Worm (Caenorhabditis elegans) whole organism, L1 larva: Measurements from ENCODE around the gene nspb-12.

Experiments
- F16B12.6 ChIP-seq: fragments of 150-350 bp; optimal IDR thresholded peaks from 2 replicates; lab custom pipeline; 2014; ENCODE audit warnings: missing biosample characterization, missing genetic modification characterization
- Y116A8C.19 ChIP-seq: sonication (generic microtip); optimal IDR thresholded peaks from 2 replicates; lab custom pipeline; 2016; ENCODE audit warnings: missing compliant biosample characterization, missing genetic modification characterization, borderline replicate concordance
- alr-1 ChIP-seq: fragments of 200-800 bp; sonication (Bioruptor generic); optimal IDR thresholded peaks from 2 replicates; lab custom pipeline; 2018; ENCODE audit warnings: borderline replicate concordance, mild to moderate bottlenecking, missing genetic modification characterization, missing compliant biosample characterization
- aly-2 ChIP-seq: fragments of 150-350 bp; optimal IDR thresholded peaks from 2 replicates; lab custom pipeline; 2014; ENCODE audit warnings: missing biosample characterization, missing genetic modification characterization
- ama-1 ChIP-seq: fragments of 150-350 bp; optimal IDR thresholded peaks from 2 replicates; lab custom pipeline; 2014
- ces-1 ChIP-seq: fragments of 150-350 bp; optimal IDR thresholded peaks from 2 replicates; lab custom pipeline; 2014; ENCODE audit warnings: missing biosample characterization, missing genetic modification reagents, missing genetic modification characterization
- dsc-1 ChIP-seq: sonication (generic microtip); optimal IDR thresholded peaks from 2 replicates; lab custom pipeline; 2016; ENCODE audit warnings: mild to moderate bottlenecking, missing genetic modification characterization, missing compliant biosample characterization
- efl-1 ChIP-seq, 4 experiments: fragments of 150-350 bp; optimal IDR thresholded peaks in 3 of 4; peaks in 1 of 4; 1 replicate in 1 of 4; 2 replicates in 3 of 4; lab custom pipeline; 2014; ENCODE audit warnings: missing biosample characterization in 2 of 4, missing genetic modification characterization in 2 of 4, missing genetic modification reagents in 2 of 4
- elt-2 ChIP-seq: sonication (generic microtip); optimal IDR thresholded peaks from 2 replicates; lab custom pipeline; 2016; ENCODE audit warnings: missing genetic modification characterization, mild to moderate bottlenecking, inconsistent platforms, missing compliant biosample characterization, missing genetic modification reagents
- ets-5 ChIP-seq: fragments of 200-800 bp; sonication (Bioruptor generic); IDR thresholded peaks from 2 replicates; pipeline ENCODE4 v1.3.6; 2022; ENCODE audit warnings: missing genetic modification characterization, missing compliant biosample characterization
- fkh-4 ChIP-seq: sonication (generic microtip); optimal IDR thresholded peaks from 2 replicates; lab custom pipeline; 2016; ENCODE audit warnings: missing compliant biosample characterization, missing genetic modification characterization, borderline replicate concordance
- fkh-8 ChIP-seq: sonication (generic microtip); optimal IDR thresholded peaks from 2 replicates; lab custom pipeline; 2016; ENCODE audit warnings: mild to moderate bottlenecking, missing genetic modification characterization, missing compliant biosample characterization
- fos-1 ChIP-seq: fragments of 150-350 bp; optimal IDR thresholded peaks from 2 replicates; lab custom pipeline; 2014; ENCODE audit warnings: missing biosample characterization, missing genetic modification characterization
- hlh-17 ChIP-seq: fragments of 200-800 bp; sonication (Bioruptor generic); optimal IDR thresholded peaks from 2 replicates; lab custom pipeline; 2018; ENCODE audit warnings: missing genetic modification characterization, mild to moderate bottlenecking, missing compliant biosample characterization, moderate library complexity, borderline replicate concordance
- isw-1 ChIP-seq: fragments of 200-800 bp; sonication (Bioruptor generic); IDR thresholded peaks from 2 replicates; pipeline ENCODE4 v1.3.6; 2022; ENCODE audit warnings: missing genetic modification characterization, missing compliant biosample characterization
- lin-14 ChIP-seq: fragments of 200-800 bp; sonication (Bioruptor generic); optimal IDR thresholded peaks from 2 replicates; lab custom pipeline; 2018; ENCODE audit warnings: mild to moderate bottlenecking, missing genetic modification characterization, moderate library complexity, missing compliant biosample characterization
- lsy-2 ChIP-seq, 2 experiments: fragments of 150-350 bp; optimal IDR thresholded peaks; 2 replicates each; lab custom pipeline; 2014; ENCODE audit warnings: missing biosample characterization in 2 of 2, missing genetic modification characterization in 2 of 2
- mdl-1 ChIP-seq, 2 experiments: fragments of 150-350 bp; optimal IDR thresholded peaks; 2 replicates each; lab custom pipeline; 2014 to 2017; ENCODE audit warnings: missing biosample characterization in 2 of 2, missing genetic modification characterization in 2 of 2, inconsistent platforms in 1 of 2
- mef-2 ChIP-seq: fragments of 150-350 bp; optimal IDR thresholded peaks from 2 replicates; lab custom pipeline; 2014; ENCODE audit warnings: missing biosample characterization, missing genetic modification characterization
- mep-1 ChIP-seq: fragments of 150-350 bp; optimal IDR thresholded peaks from 2 replicates; lab custom pipeline; 2014; ENCODE audit warnings: missing biosample characterization, missing genetic modification characterization
- nhr-11 ChIP-seq: fragments of 150-350 bp; optimal IDR thresholded peaks from 2 replicates; lab custom pipeline; 2014; ENCODE audit warnings: missing biosample characterization, missing genetic modification characterization
- nhr-20 ChIP-seq: sonication (generic microtip); optimal IDR thresholded peaks from 2 replicates; lab custom pipeline; 2016; ENCODE audit warnings: mild to moderate bottlenecking, missing genetic modification characterization, missing compliant biosample characterization
- nhr-71 ChIP-seq: sonication (generic microtip); optimal IDR thresholded peaks from 2 replicates; lab custom pipeline; 2016; ENCODE audit warnings: mild to moderate bottlenecking, missing genetic modification characterization, moderate library complexity, missing compliant biosample characterization
- pag-3 ChIP-seq: sonication (generic microtip); optimal IDR thresholded peaks from 2 replicates; lab custom pipeline; 2017; ENCODE audit warnings: missing genetic modification characterization, mild to moderate bottlenecking, missing compliant biosample characterization, antibody characterized with exemption, borderline replicate concordance; ENCODE audit not compliant: insufficient read depth
- pax-3 ChIP-seq: fragments of 200-800 bp; sonication (Bioruptor generic); optimal IDR thresholded peaks from 2 replicates; lab custom pipeline; 2018; ENCODE audit warnings: mild to moderate bottlenecking, missing genetic modification characterization, moderate library complexity, missing compliant biosample characterization
- rnt-1 ChIP-seq: sonication (generic microtip); optimal IDR thresholded peaks from 2 replicates; lab custom pipeline; 2016; ENCODE audit warnings: mild to moderate bottlenecking, missing genetic modification characterization, moderate library complexity, missing compliant biosample characterization
- skn-1 ChIP-seq: fragments of 150-350 bp; optimal IDR thresholded peaks from 2 replicates; lab custom pipeline; 2014; ENCODE audit warnings: missing biosample characterization, missing genetic modification characterization
- unc-30 ChIP-seq: sonication (generic microtip); optimal IDR thresholded peaks from 2 replicates; lab custom pipeline; 2017; ENCODE audit warnings: missing biosample characterization, missing genetic modification characterization
- zag-1 ChIP-seq: fragments of 150-350 bp; optimal IDR thresholded peaks from 2 replicates; lab custom pipeline; 2014; ENCODE audit warnings: missing biosample characterization, missing genetic modification characterization
- zip-4 ChIP-seq: fragments of 200-800 bp; sonication (Bioruptor generic); optimal IDR thresholded peaks from 2 replicates; lab custom pipeline; 2018; ENCODE audit warnings: mild to moderate bottlenecking, missing genetic modification characterization, moderate library complexity, missing compliant biosample characterization
- ztf-11 ChIP-seq, 2 experiments: sonication (generic microtip); optimal IDR thresholded peaks; 2 replicates each; lab custom pipeline; 2016 to 2017; ENCODE audit warnings: missing genetic modification characterization in 2 of 2, missing biosample characterization in 1 of 2, missing compliant biosample characterization in 1 of 2

Gene nspb-12

DNA sequence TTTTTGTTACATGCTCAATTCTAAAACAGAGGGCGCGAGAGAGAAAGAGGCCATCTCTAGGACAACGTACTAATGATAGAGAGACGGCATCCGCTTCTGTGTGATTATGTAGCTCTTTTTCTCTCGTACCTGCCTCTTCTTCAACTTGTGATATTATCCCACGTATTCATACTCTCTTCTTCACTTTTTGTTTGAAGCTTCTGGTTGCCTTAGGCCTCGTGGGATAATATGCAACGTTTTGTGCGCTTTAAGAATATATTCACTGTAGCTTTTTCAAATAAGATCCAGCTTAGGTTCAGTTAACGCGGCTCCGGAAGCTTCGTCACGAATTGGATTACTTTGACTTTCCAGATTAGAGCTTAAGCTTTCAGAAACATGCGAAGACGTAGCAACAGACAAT, 14.2 kb upstream of the nspb-12 start, which contains the start of the genes F56D2.8 and uev-2:
F56D2.8 (minus strand) TSS at position 101 of the 400 bp plus-strand sequence.
uev-2 (plus strand) TSS at position 360 of the 400 bp plus-strand sequence.
- no peak for TF ChIP-seq lin-14 (GFP tag; lab: Kevin White, UChicago)
- TF ChIP-seq fkh-8: peak; percentile 57
- TF ChIP-seq lsy-2 (tag; optimal IDR thresholded peaks at IDR 0.05; lab: Kevin White, UChicago): no peak
- no peak for TF ChIP-seq ama-1 (lab: Kevin White, UChicago)
- peak; percentile 25 for TF ChIP-seq dsc-1

DNA sequence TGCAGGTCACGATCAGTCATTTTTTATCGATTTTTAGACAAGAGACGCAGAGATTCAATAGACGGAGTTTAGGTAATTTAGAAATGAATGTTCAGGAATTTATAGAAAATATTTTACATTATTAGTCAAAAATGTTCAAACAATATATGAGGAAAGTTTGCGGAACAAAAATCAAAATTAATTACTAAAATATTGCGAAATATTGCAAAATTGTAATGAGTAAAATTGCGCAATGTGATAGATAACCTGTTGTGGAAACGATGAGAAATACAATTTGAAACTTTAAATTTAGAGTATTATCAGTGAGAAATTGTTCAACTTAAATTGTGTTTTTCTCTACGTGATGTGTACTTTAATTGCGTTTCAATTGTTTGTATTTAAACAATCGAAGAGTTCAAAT, 12.5 kb upstream of the nspb-12 start, which contains the start of gene F56D2.5:
F56D2.5 (minus strand) TSS at position 371 of the 400 bp plus-strand sequence.
- TF ChIP-seq nhr-11 (no peak), skn-1 (tag; lab: Kevin White, UChicago) (peak; percentile 69), zip-4 (GFP tag; lab: Kevin White, UChicago) (peak; percentile 90), ces-1 (GFP tag; lab: Kevin White, UChicago) (no peak), nhr-20 (no peak), hlh-17 (no peak), efl-1 (optimal IDR thresholded peaks at IDR 0.05; lab: Kevin White, UChicago) (peak in 1 of 2 experiments; percentile 6), efl-1 (GFP tag; optimal IDR thresholded peaks at IDR 0.05 in 1 of 2; lab: Kevin White, UChicago) (no peak), lsy-2 (tag; optimal IDR thresholded peaks at IDR 0.05; lab: Kevin White, UChicago) (peak in 1 of 2 experiments; percentile 32), Y116A8C.19 (tag; lab: Kevin White, UChicago) (no peak), fos-1 (no peak)

DNA sequence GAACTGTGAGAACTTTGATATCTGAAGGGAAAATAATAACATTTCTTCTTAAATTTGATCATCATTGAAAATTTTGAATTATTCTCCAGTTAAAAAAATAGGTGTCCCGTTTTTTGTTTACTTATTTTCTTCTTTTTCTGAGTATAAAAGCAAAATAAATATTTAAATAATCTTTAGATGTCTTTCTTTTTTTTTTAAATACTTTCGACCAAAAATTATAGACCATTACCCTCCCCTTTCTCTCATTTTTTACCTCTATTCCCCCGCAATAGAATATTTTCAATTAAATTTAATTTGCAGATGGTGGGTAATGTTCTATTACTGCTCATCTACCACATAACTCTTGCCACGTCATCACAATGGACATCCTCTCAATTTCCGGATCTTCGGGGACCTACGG, 5.1 kb upstream of the nspb-12 start, which contains the start of gene molo-1:
molo-1 (plus strand) TSS at position 301 of the 400 bp plus-strand sequence.
- no peak for TF ChIP-seq ets-5 (GFP tag; lab: Robert Waterston, UW)
- TF ChIP-seq zag-1 (tag; lab: Kevin White, UChicago): no peak
- no peak for TF ChIP-seq fkh-8
- TF ChIP-seq zip-4 (GFP tag; lab: Kevin White, UChicago): no peak
- no peak for TF ChIP-seq mef-2
- TF ChIP-seq isw-1: no peak
- TF ChIP-seq F16B12.6: no peak

DNA sequence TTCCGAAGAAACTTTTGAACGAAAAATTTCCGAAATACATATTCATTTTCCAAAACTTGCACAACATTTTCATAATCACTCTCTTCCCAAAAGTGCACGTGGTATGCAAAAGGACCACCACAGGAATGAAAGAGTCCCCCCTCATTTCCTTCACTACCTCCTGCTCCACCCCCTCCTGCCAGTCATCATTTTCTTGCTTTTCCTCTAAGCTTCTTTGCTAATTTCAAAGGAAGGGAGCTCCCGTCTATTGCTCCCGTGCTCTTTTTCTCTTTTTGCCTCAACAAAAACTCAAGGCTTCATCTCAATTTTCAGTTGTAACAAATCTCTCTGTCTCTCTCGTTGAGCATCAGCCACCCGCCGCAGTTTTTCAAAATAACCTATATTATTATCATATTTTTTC, 4.2 kb upstream of the nspb-12 start:
- TF ChIP-seq elt-2 (tag; lab: Kevin White, UChicago): no peak
- TF ChIP-seq skn-1 (tag; lab: Kevin White, UChicago): peak; percentile 9
- no peak for TF ChIP-seq alr-1
- TF ChIP-seq efl-1 (optimal IDR thresholded peaks at IDR 0.05; lab: Kevin White, UChicago): no peak
- TF ChIP-seq efl-1 (GFP tag; optimal IDR thresholded peaks at IDR 0.05 in 1 of 2; lab: Kevin White, UChicago): peak in 1 of 2 experiments; percentile 20
- TF ChIP-seq fkh-4 (tag; lab: Kevin White, UChicago): no peak
- TF ChIP-seq rnt-1 (tag; lab: Kevin White, UChicago): peak; percentile 40
- peak; percentile 65 for TF ChIP-seq lin-14 (GFP tag; lab: Kevin White, UChicago)
- peak in 1 of 2 experiments; percentile 25 for TF ChIP-seq mdl-1 (tag; optimal IDR thresholded peaks at IDR 0.05; lab: Kevin White, UChicago)
- peak; percentile 14 for TF ChIP-seq pag-3 (tag; lab: Kevin White, UChicago)
- peak; percentile 18 for TF ChIP-seq nhr-71 (tag; lab: Kevin White, UChicago)
- TF ChIP-seq pax-3 (tag; lab: Kevin White, UChicago): no peak

DNA sequence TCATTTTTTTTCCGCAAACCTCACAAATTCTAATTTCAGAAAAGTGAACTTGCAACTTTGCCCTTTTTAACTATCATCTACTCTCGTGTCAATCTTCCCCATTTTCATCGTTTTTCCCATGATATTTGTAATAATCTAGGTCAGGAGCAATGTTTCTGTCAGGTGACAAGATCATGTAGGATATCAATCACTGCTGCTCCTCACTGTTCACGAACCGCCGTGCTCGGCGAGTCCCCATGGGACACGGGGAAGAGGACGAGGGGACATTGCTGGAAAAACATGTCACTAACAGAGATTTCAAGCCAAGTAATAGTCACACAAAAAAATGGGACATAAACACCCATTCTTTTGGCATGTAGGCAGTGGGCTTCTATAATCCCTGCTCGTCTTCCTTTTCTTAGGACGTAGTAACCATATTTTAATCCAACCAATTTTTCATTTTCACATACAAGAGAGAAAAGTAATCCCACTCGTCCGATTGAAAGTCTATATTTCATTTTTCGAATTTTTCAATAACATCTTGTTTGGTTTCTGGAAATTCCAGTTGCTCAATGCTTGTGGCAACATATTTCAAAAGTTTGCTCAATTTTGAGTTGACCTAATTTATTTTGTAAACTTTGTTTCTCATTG, 2.4 kb upstream of the nspb-12 start:
- TF ChIP-seq lin-14 (GFP tag; lab: Kevin White, UChicago): peak; percentile 55
- no peak for TF ChIP-seq efl-1 (optimal IDR thresholded peaks at IDR 0.05; lab: Kevin White, UChicago)
- TF ChIP-seq efl-1 (GFP tag; optimal IDR thresholded peaks at IDR 0.05 in 1 of 2; lab: Kevin White, UChicago): peak in 1 of 2 experiments; percentile 20
- peak; percentile 54 for TF ChIP-seq unc-30 (tag; lab: Kevin White, UChicago)
- no peak for TF ChIP-seq mep-1 (tag; lab: Kevin White, UChicago)
- TF ChIP-seq rnt-1 (tag; lab: Kevin White, UChicago): peak; percentile 50
- peak; percentile 28 for TF ChIP-seq nhr-71 (tag; lab: Kevin White, UChicago)
- TF ChIP-seq ztf-11 (tag; optimal IDR thresholded peaks at IDR 0.05; lab: Kevin White, UChicago): no peak
- no peak for TF ChIP-seq aly-2 (tag; lab: Kevin White, UChicago)
- no peak for TF ChIP-seq nhr-20
